Worm (Caenorhabditis elegans) whole organism, mixed stage, embryonic: ENCODE data around the gene unc-79.

Source experiments
- M03D4.4 ChIP-seq: sonication (generic microtip); optimal IDR thresholded peaks from 2 replicates; lab custom pipeline; 2017; ENCODE audit warnings: mild to moderate bottlenecking, missing genetic modification characterization, missing compliant biosample characterization
- bed-3 ChIP-seq: fragments of 200-800 bp; sonication (Bioruptor generic); optimal IDR thresholded peaks from 3 replicates; lab custom pipeline; 2018; ENCODE audit warnings: mild to moderate bottlenecking, missing genetic modification characterization, moderate library complexity, missing compliant biosample characterization
- blmp-1 ChIP-seq: fragments of 150-350 bp; optimal IDR thresholded peaks from 2 replicates; lab custom pipeline; 2014; ENCODE audit warnings: missing biosample characterization, missing genetic modification characterization
- ceh-43 ChIP-seq: fragments of 200-800 bp; sonication (Bioruptor generic); optimal IDR thresholded peaks from 2 replicates; lab custom pipeline; 2018; ENCODE audit warnings: mild to moderate bottlenecking, missing genetic modification characterization, moderate library complexity, missing compliant biosample characterization
- ceh-83 ChIP-seq: fragments of 200-800 bp; sonication (Bioruptor generic); optimal IDR thresholded peaks from 2 replicates; lab custom pipeline; 2018; ENCODE audit warnings: mild to moderate bottlenecking, missing genetic modification characterization, missing compliant biosample characterization
- ces-1 ChIP-seq: fragments of 150-350 bp; optimal IDR thresholded peaks from 2 replicates; lab custom pipeline; 2014; ENCODE audit warnings: missing biosample characterization, missing genetic modification reagents, missing genetic modification characterization
- cnd-1 ChIP-seq: fragments of 200-800 bp; sonication (Bioruptor generic); optimal IDR thresholded peaks from 2 replicates; lab custom pipeline; 2018; ENCODE audit warnings: mild to moderate bottlenecking, missing genetic modification characterization, missing compliant biosample characterization
- elt-3 ChIP-seq: fragments of 150-350 bp; optimal IDR thresholded peaks from 2 replicates; lab custom pipeline; 2014; ENCODE audit warnings: missing biosample characterization, missing genetic modification characterization
- flh-1 ChIP-seq: fragments of 200-800 bp; sonication (Bioruptor generic); optimal IDR thresholded peaks from 2 replicates; lab custom pipeline; 2018; ENCODE audit warnings: mild to moderate bottlenecking, missing genetic modification characterization, moderate library complexity, missing compliant biosample characterization
- ham-2 ChIP-seq: fragments of 200-800 bp; sonication (Bioruptor generic); optimal IDR thresholded peaks from 2 replicates; lab custom pipeline; 2018; ENCODE audit warnings: mild to moderate bottlenecking, missing genetic modification characterization, missing compliant biosample characterization
- hlh-1 ChIP-seq: fragments of 150-350 bp; optimal IDR thresholded peaks from 2 replicates; lab custom pipeline; 2014; ENCODE audit warnings: missing biosample characterization, missing genetic modification reagents, missing genetic modification characterization
- lin-13 ChIP-seq: fragments of 150-350 bp; optimal IDR thresholded peaks from 2 replicates; lab custom pipeline; 2014; ENCODE audit warnings: missing biosample characterization, missing genetic modification characterization
- lin-32 ChIP-seq: fragments of 200-800 bp; sonication (Bioruptor generic); optimal IDR thresholded peaks from 2 replicates; lab custom pipeline; 2018; ENCODE audit warnings: mild to moderate bottlenecking, missing genetic modification characterization, missing compliant biosample characterization
- lsy-2 ChIP-seq: fragments of 150-350 bp; optimal IDR thresholded peaks from 2 replicates; lab custom pipeline; 2014; ENCODE audit warnings: missing biosample characterization, missing genetic modification characterization
- mab-5 ChIP-seq: fragments of 150-350 bp; optimal IDR thresholded peaks from 2 replicates; lab custom pipeline; 2014; ENCODE audit warnings: missing biosample characterization, missing genetic modification characterization
- mep-1 ChIP-seq: fragments of 150-350 bp; optimal IDR thresholded peaks from 2 replicates; lab custom pipeline; 2017; ENCODE audit warnings: missing biosample characterization, missing genetic modification reagents, missing genetic modification characterization, inconsistent platforms
- mls-2 ChIP-seq: sonication (generic microtip); optimal IDR thresholded peaks from 2 replicates; lab custom pipeline; 2016; ENCODE audit warnings: mild to moderate bottlenecking, missing genetic modification characterization, moderate library complexity, missing compliant biosample characterization
- nhr-12 ChIP-seq: fragments of 150-350 bp; optimal IDR thresholded peaks from 2 replicates; lab custom pipeline; 2014; ENCODE audit warnings: missing biosample characterization, missing genetic modification characterization
- nhr-2 ChIP-seq: fragments of 150-350 bp; optimal IDR thresholded peaks from 2 replicates; lab custom pipeline; 2014; ENCODE audit warnings: missing biosample characterization, missing genetic modification characterization
- nhr-237 ChIP-seq: fragments of 150-350 bp; optimal IDR thresholded peaks from 2 replicates; lab custom pipeline; 2014; ENCODE audit warnings: missing biosample characterization, missing genetic modification characterization
- nhr-28 ChIP-seq: fragments of 150-350 bp; optimal IDR thresholded peaks from 2 replicates; lab custom pipeline; 2014; ENCODE audit warnings: missing biosample characterization, missing genetic modification characterization
- nhr-76 ChIP-seq: sonication (generic microtip); optimal IDR thresholded peaks from 2 replicates; lab custom pipeline; 2017; ENCODE audit warnings: missing biosample characterization, missing genetic modification characterization
- pha-4 ChIP-seq: fragments of 150-350 bp; optimal IDR thresholded peaks from 2 replicates; lab custom pipeline; 2018; ENCODE audit warnings: missing biosample characterization, missing genetic modification reagents, missing genetic modification characterization
- snpc-4 ChIP-seq: fragments of 150-350 bp; optimal IDR thresholded peaks from 2 replicates; lab custom pipeline; 2014; ENCODE audit warnings: missing biosample characterization, missing genetic modification characterization
- sptf-1 ChIP-seq: sonication (generic microtip); optimal IDR thresholded peaks from 2 replicates; lab custom pipeline; 2017; ENCODE audit warnings: mild to moderate bottlenecking, missing genetic modification characterization, moderate library complexity, missing compliant biosample characterization
- tbx-8 ChIP-seq: fragments of 200-800 bp; sonication (Bioruptor generic); optimal IDR thresholded peaks from 2 replicates; lab custom pipeline; 2018; ENCODE audit warnings: mild to moderate bottlenecking, missing genetic modification characterization, moderate library complexity, missing compliant biosample characterization
- unc-120 ChIP-seq: sonication (generic microtip); optimal IDR thresholded peaks from 2 replicates; lab custom pipeline; 2017; ENCODE audit warnings: missing genetic modification characterization, missing compliant biosample characterization; ENCODE audit not compliant: poor library complexity, severe bottlenecking
- unc-39 ChIP-seq: fragments of 150-350 bp; optimal IDR thresholded peaks from 2 replicates; lab custom pipeline; 2014; ENCODE audit warnings: missing biosample characterization, missing genetic modification characterization
- unc-62 ChIP-seq: fragments of 150-350 bp; optimal IDR thresholded peaks from 2 replicates; lab custom pipeline; 2014; ENCODE audit warnings: missing biosample characterization, missing genetic modification reagents, missing genetic modification characterization
- zip-8 ChIP-seq: fragments of 150-350 bp; optimal IDR thresholded peaks from 2 replicates; lab custom pipeline; 2014; ENCODE audit warnings: missing biosample characterization, missing genetic modification characterization

unc-79 gene

ce11 chrIII:4028061-4028460 is 38.4 kb upstream of the unc-79 start, which contains the start of gene T02C12.5:
Gene T02C12.5, minus strand, starts transcription at chrIII:4028161.
- TF ChIP-seq mab-5 (no peak), lin-13 (no peak), elt-3 (tag; lab: Kevin White, UChicago) (no peak), mls-2 (tag; lab: Kevin White, UChicago) (no peak), ces-1 (peak; percentile 86), unc-62 (no peak), tbx-8 (GFP tag; lab: Kevin White, UChicago) (no peak), ceh-83 (GFP tag; lab: Kevin White, UChicago) (no peak), nhr-237 (tag; lab: Kevin White, UChicago) (no peak)
- TF ChIP-seq, all 35 proteins: peak for 1

ce11 chrIII:4030839-4031238 is 35.6 kb upstream of the unc-79 start:
- no peak for TF ChIP-seq snpc-4 (tag; lab: Kevin White, UChicago)

ce11 chrIII:4034984-4035383 is 31.4 kb upstream of the unc-79 start:
- no peak for TF ChIP-seq mab-5
- peak; percentile 94 for TF ChIP-seq ces-1
- TF ChIP-seq ceh-43 (GFP tag; lab: Kevin White, UChicago), result no peak
- no peak for TF ChIP-seq flh-1 (GFP tag; lab: Kevin White, UChicago)
- TF ChIP-seq unc-120 (tag; lab: Kevin White, UChicago), result no peak
- TF ChIP-seq zip-8 (tag; lab: Kevin White, UChicago), result no peak
- TF ChIP-seq M03D4.4 (tag; lab: Kevin White, UChicago), result no peak
- no peak for TF ChIP-seq pha-4 (tag; lab: Kevin White, UChicago)

- TF ChIP-seq ceh-83 (GFP tag; lab: Kevin White, UChicago), result no peak
Measured at ce11 chrIII:4036740-4037139, 29.7 kb upstream of the unc-79 start, which contains the start of gene hum-5. Gene hum-5, minus strand, starts transcription at chrIII:4036840.

ce11 chrIII:4037332-4037731 is 29.1 kb upstream of the unc-79 start:
- TF ChIP-seq lin-32 (GFP tag; lab: Kevin White, UChicago) (peak; percentile 9), ham-2 (GFP tag; lab: Kevin White, UChicago) (peak; percentile 70), unc-62 (peak; percentile 1), mls-2 (tag; lab: Kevin White, UChicago) (peak; percentile 35), nhr-76 (tag; lab: Kevin White, UChicago) (no peak), pha-4 (tag; lab: Kevin White, UChicago) (peak; percentile 5), sptf-1 (tag; lab: Kevin White, UChicago) (no peak), ces-1 (peak; percentile 29)

- TF ChIP-seq sptf-1 (tag; lab: Kevin White, UChicago), result no peak
- TF ChIP-seq M03D4.4 (tag; lab: Kevin White, UChicago), result no peak
- TF ChIP-seq cnd-1 (tag; lab: Kevin White, UChicago), result no peak
- no peak for TF ChIP-seq unc-62
- no peak for TF ChIP-seq lsy-2
- no peak for TF ChIP-seq mls-2 (tag; lab: Kevin White, UChicago)
- no peak for TF ChIP-seq flh-1 (GFP tag; lab: Kevin White, UChicago)
- no peak for TF ChIP-seq snpc-4 (tag; lab: Kevin White, UChicago)
- TF ChIP-seq ceh-83 (GFP tag; lab: Kevin White, UChicago), result no peak
- TF ChIP-seq nhr-12 (tag; lab: Kevin White, UChicago), result no peak
- TF ChIP-seq nhr-76 (tag; lab: Kevin White, UChicago), result no peak
- TF ChIP-seq elt-3 (tag; lab: Kevin White, UChicago), result no peak
Measured at ce11 chrIII:4039775-4040174, 26.7 kb upstream of the unc-79 start.

- TF ChIP-seq unc-62, result no peak
- TF ChIP-seq unc-39 (tag; lab: Kevin White, UChicago), result no peak
- no peak for TF ChIP-seq sptf-1 (tag; lab: Kevin White, UChicago)
- no peak for TF ChIP-seq cnd-1 (tag; lab: Kevin White, UChicago)
- TF ChIP-seq ceh-83 (GFP tag; lab: Kevin White, UChicago), result no peak
- TF ChIP-seq hlh-1 (tag; lab: Kevin White, UChicago), result peak; percentile 96
Measured at ce11 chrIII:4049150-4049549, 17.3 kb upstream of the unc-79 start.

- TF ChIP-seq nhr-2 (tag; lab: Kevin White, UChicago) (no peak), mab-5 (no peak), unc-120 (tag; lab: Kevin White, UChicago) (no peak), lsy-2 (peak; percentile 44), pha-4 (tag; lab: Kevin White, UChicago) (no peak), blmp-1 (tag; lab: Kevin White, UChicago) (no peak), nhr-28 (tag; lab: Kevin White, UChicago) (no peak), sptf-1 (tag; lab: Kevin White, UChicago) (no peak), bed-3 (GFP tag; lab: Kevin White, UChicago) (no peak), mep-1 (peak; percentile 19), ces-1 (peak; percentile 76), ham-2 (GFP tag; lab: Kevin White, UChicago) (no peak)
- TF ChIP-seq, all 35 proteins: peak for 3
Measured at ce11 chrIII:4057894-4058293, 8.5 kb upstream of the unc-79 start, which contains the start of gene rcq-5. Gene rcq-5, minus strand, starts transcription at chrIII:4057976.
